Fruit fly (Drosophila melanogaster): ENCODE data around the gene GILT2.

GILT2 gene

DNA sequence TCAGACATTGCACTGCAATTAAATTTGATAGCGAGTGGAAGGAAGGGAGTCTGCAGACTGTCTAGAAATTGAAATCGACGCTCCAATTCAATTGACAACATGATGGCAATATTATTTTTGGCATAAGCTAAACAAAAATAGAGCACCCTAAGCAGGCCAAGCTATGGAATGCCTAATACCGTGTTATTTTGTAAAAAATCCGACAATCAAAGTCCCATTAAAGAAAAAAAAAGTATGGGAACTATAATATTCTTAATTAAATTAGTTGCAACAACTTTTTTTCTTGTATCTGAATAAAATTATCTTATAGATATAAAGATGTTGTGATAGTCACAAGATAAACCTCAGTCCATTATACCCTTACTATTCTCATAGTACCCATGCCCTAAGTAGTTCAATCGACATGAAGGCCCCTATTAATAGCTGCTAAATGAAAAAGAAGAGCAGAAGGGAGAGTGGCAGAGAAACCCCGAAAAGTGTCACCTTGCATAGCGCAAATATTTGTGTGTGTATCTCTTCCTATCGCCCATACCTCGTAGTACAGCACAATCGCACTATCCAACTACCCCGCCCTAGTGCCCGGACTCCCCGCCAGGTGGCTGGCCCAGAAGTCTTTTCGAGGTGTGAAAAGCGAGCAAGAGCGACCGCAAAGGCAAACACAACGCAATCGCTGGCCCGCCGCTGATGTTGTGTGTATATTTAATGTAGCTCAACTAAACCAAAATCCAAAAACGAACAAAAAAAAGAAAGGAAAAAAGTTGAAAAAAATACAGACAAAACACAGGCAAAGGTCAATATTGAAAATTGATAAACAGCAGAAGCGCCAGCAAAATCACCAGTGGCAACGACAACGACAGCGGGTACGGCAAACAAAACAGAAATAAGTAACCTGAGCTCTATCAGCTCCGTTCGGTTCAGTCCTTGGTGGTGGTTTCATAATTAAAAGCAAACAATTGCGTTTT is 21.1 kb upstream of the GILT2 start (continued):
- TF ChIP-seq CG6272 (GFP tag; IDR thresholded peaks at IDR 0.05) = no peak
- TF ChIP-seq CG2129 (GFP tag; IDR thresholded peaks at IDR 0.05; ENCODE audit: partially characterized antibody) = no peak
- peak; percentile 24 for TF ChIP-seq Meics (GFP tag; optimal IDR thresholded peaks at IDR 0.05)
- no peak for TF ChIP-seq B-H2 (GFP tag; optimal IDR thresholded peaks at IDR 0.05)
- peak; percentile 83 for TF ChIP-seq Mes4 (GFP tag; optimal IDR thresholded peaks at IDR 0.05)
- peak; percentile 34 for TF ChIP-seq Hand (GFP tag; optimal IDR thresholded peaks at IDR 0.05)
- peak; percentile 60 for TF ChIP-seq unpg (GFP tag; optimal IDR thresholded peaks at IDR 0.05)
- no peak; the same call in 2 of the 3 replicates for TF ChIP-seq B-H1 (GFP tag; IDR thresholded peaks at IDR 0.05)
- no peak for TF ChIP-seq fru (optimal IDR thresholded peaks at IDR 0.05)
- TF ChIP-seq CG9609 (GFP tag; optimal IDR thresholded peaks at IDR 0.05) = peak; percentile 45
- peak; percentile 65 for TF ChIP-seq CG17385 (GFP tag; optimal IDR thresholded peaks at IDR 0.05)
- peak; percentile 41 for TF ChIP-seq Atf3 (GFP tag; optimal IDR thresholded peaks at IDR 0.05)
- peak; percentile 32; the same call in 1 of the 2 replicates for TF ChIP-seq CG4360 (GFP tag; IDR thresholded peaks at IDR 0.05)
- TF ChIP-seq HLHmδ (GFP tag; optimal IDR thresholded peaks at IDR 0.05) = no peak
- TF ChIP-seq CG10321 (GFP tag; IDR thresholded peaks at IDR 0.05) = no peak
- peak; percentile 58 for TF ChIP-seq ewg (GFP tag; optimal IDR thresholded peaks at IDR 0.05)
- no peak for TF ChIP-seq gsb (GFP tag; IDR thresholded peaks at IDR 0.05)
- no peak for TF ChIP-seq Xbp1 (GFP tag; optimal IDR thresholded peaks at IDR 0.05)
- TF ChIP-seq sc (optimal IDR thresholded peaks at IDR 0.05) = no peak
- TF ChIP-seq sc (GFP tag; optimal IDR thresholded peaks at IDR 0.05) = peak; percentile 61
- no peak for TF ChIP-seq CG12155 (GFP tag; optimal IDR thresholded peaks at IDR 0.05)
- peak; percentile 25 for TF ChIP-seq CG11504 (tag; optimal IDR thresholded peaks at IDR 0.05)
- no peak for TF ChIP-seq CG17802 (tag; optimal IDR thresholded peaks at IDR 0.05)
- no peak for TF ChIP-seq Mrtf (GFP tag; IDR thresholded peaks at IDR 0.05)
- TF ChIP-seq Neu2 (GFP tag; optimal IDR thresholded peaks at IDR 0.05; ENCODE audit: borderline replicate concordance) = no peak
- TF ChIP-seq CG17829 (tag; optimal IDR thresholded peaks at IDR 0.05) = no peak
- no peak for TF ChIP-seq CG6654 (GFP tag; optimal IDR thresholded peaks at IDR 0.05)
- peak; percentile 33 for TF ChIP-seq CG7839 (tag; optimal IDR thresholded peaks at IDR 0.05)
- no peak for TF ChIP-seq pho (GFP tag; optimal IDR thresholded peaks at IDR 0.05)
- TF ChIP-seq CG4707 (GFP tag; optimal IDR thresholded peaks at IDR 0.05) = peak; percentile 66
- no peak for TF ChIP-seq Abd-B (GFP tag; optimal IDR thresholded peaks at IDR 0.05)
- TF ChIP-seq Mad (GFP tag; optimal IDR thresholded peaks at IDR 0.05) = peak; percentile 30
- TF ChIP-seq Dip2 (GFP tag; IDR thresholded peaks at IDR 0.05) = no peak
- TF ChIP-seq CG10565 (GFP tag; optimal IDR thresholded peaks at IDR 0.05) = peak; percentile 3
- peak; percentile 35 for TF ChIP-seq cwo (GFP tag; optimal IDR thresholded peaks at IDR 0.05)
- peak; percentile 62 for TF ChIP-seq CG16863 (GFP tag; optimal IDR thresholded peaks at IDR 0.05)
- peak; percentile 29 for TF ChIP-seq HmgD (GFP tag; optimal IDR thresholded peaks at IDR 0.05)
- TF ChIP-seq CG6765 (GFP tag; optimal IDR thresholded peaks at IDR 0.05) = peak; percentile 62
- no peak for TF ChIP-seq Gug (GFP tag; IDR thresholded peaks at IDR 0.05)
- no peak for TF ChIP-seq Stat92E (GFP tag; optimal IDR thresholded peaks at IDR 0.05)
- TF ChIP-seq Six4 (GFP tag; optimal IDR thresholded peaks at IDR 0.05) = no peak
- TF ChIP-seq CG3065 (GFP tag; optimal IDR thresholded peaks at IDR 0.05) = peak; percentile 25
- TF ChIP-seq CG4617 (GFP tag; optimal IDR thresholded peaks at IDR 0.05; ENCODE audit: borderline replicate concordance) = peak; percentile 29
- TF ChIP-seq CG43689 (GFP tag; IDR thresholded peaks at IDR 0.05) = no peak
- peak; percentile 97 for TF ChIP-seq Kr (GFP tag; optimal IDR thresholded peaks at IDR 0.05)
- peak; percentile 22 for TF ChIP-seq CG10654 (GFP tag; optimal IDR thresholded peaks at IDR 0.05)
- peak; percentile 90 for TF ChIP-seq CTCF (GFP tag; optimal IDR thresholded peaks at IDR 0.05)
- peak; percentile 86; the same call in 2 of the 3 replicates for TF ChIP-seq so (GFP tag; IDR thresholded peaks at IDR 0.05)
- peak; percentile 62 for TF ChIP-seq YL-1 (GFP tag; optimal IDR thresholded peaks at IDR 0.05)
